Worm (Caenorhabditis elegans) whole organism, L2 larva: ENCODE measurements around the gene M88.4.

Source experiments
- F13H6.1 ChIP-seq: sonication (generic microtip); optimal IDR thresholded peaks from 2 replicates; lab custom pipeline; 2016; ENCODE audit warnings: missing genetic modification characterization, missing compliant biosample characterization
- Y55F3AM.14 ChIP-seq: fragments of 200-800 bp; sonication (Bioruptor generic); optimal IDR thresholded peaks from 2 replicates; lab custom pipeline; 2018; ENCODE audit warnings: mild to moderate bottlenecking, missing genetic modification characterization, missing compliant biosample characterization
- ZK546.5 ChIP-seq: sonication (generic microtip); optimal IDR thresholded peaks from 2 replicates; lab custom pipeline; 2017; ENCODE audit warnings: missing biosample characterization, missing genetic modification characterization
- alr-1 ChIP-seq: fragments of 150-350 bp; optimal IDR thresholded peaks from 2 replicates; lab custom pipeline; 2014; ENCODE audit warnings: missing biosample characterization, missing genetic modification characterization
- aly-2 ChIP-seq: fragments of 150-350 bp; optimal IDR thresholded peaks from 2 replicates; lab custom pipeline; 2014; ENCODE audit warnings: missing biosample characterization, missing genetic modification characterization
- ama-1 ChIP-seq: fragments of 150-350 bp; optimal IDR thresholded peaks from 2 replicates; lab custom pipeline; 2018; ENCODE audit warnings: inconsistent platforms
- blmp-1 ChIP-seq: sonication (generic microtip); optimal IDR thresholded peaks from 2 replicates; lab custom pipeline; 2017; ENCODE audit warnings: missing genetic modification characterization, mild to moderate bottlenecking, missing compliant biosample characterization, antibody characterized with exemption, moderate library complexity; ENCODE audit not compliant: insufficient read depth
- ceh-16 ChIP-seq: fragments of 150-350 bp; optimal IDR thresholded peaks from 2 replicates; lab custom pipeline; 2014; ENCODE audit warnings: missing biosample characterization, missing genetic modification characterization
- ceh-82 ChIP-seq: fragments of 150-350 bp; optimal IDR thresholded peaks from 2 replicates; lab custom pipeline; 2014; ENCODE audit warnings: missing biosample characterization, missing genetic modification characterization
- dmd-4 ChIP-seq: sonication (generic microtip); optimal IDR thresholded peaks from 2 replicates; lab custom pipeline; 2017; ENCODE audit warnings: missing biosample characterization, missing genetic modification characterization
- egl-27 ChIP-seq: sonication (generic microtip); optimal IDR thresholded peaks from 3 replicates; lab custom pipeline; 2017; ENCODE audit warnings: missing biosample characterization, missing genetic modification reagents, missing genetic modification characterization
- fos-1 ChIP-seq: fragments of 150-350 bp; optimal IDR thresholded peaks from 2 replicates; lab custom pipeline; 2014; ENCODE audit warnings: missing biosample characterization, missing genetic modification characterization
- lin-11 ChIP-seq: fragments of 150-350 bp; sonication (generic microtip); optimal IDR thresholded peaks from 2 replicates; lab custom pipeline; 2014; ENCODE audit warnings: missing biosample characterization, missing genetic modification characterization, inconsistent platforms, mixed read lengths
- lin-13 ChIP-seq: fragments of 150-350 bp; optimal IDR thresholded peaks from 2 replicates; lab custom pipeline; 2014; ENCODE audit warnings: missing biosample characterization, missing genetic modification reagents, missing genetic modification characterization
- lin-39 ChIP-seq: fragments of 150-350 bp; optimal IDR thresholded peaks from 2 replicates; lab custom pipeline; 2014; ENCODE audit warnings: missing biosample characterization, missing genetic modification reagents, missing genetic modification characterization
- lsy-2 ChIP-seq, 2 experiments: fragments of 150-350 bp in 1 of 2; sonication (generic microtip) in 1 of 2; optimal IDR thresholded peaks; 2 replicates each; lab custom pipeline; 2014 to 2017; ENCODE audit warnings: missing biosample characterization in 2 of 2, missing genetic modification characterization in 2 of 2
- mbf-1 ChIP-seq: sonication (generic microtip); optimal IDR thresholded peaks from 2 replicates; lab custom pipeline; 2017; ENCODE audit warnings: missing biosample characterization, missing genetic modification characterization
- mdl-1 ChIP-seq, 2 experiments: fragments of 150-350 bp in 1 of 2; sonication (generic microtip) in 1 of 2; optimal IDR thresholded peaks; 2 replicates each; lab custom pipeline; 2017; ENCODE audit warnings: missing biosample characterization in 2 of 2, missing genetic modification characterization in 2 of 2
- nhr-10 ChIP-seq: sonication (generic microtip); optimal IDR thresholded peaks from 2 replicates; lab custom pipeline; 2017; ENCODE audit warnings: missing biosample characterization, missing genetic modification characterization
- nhr-11 ChIP-seq: fragments of 150-350 bp; optimal IDR thresholded peaks from 2 replicates; lab custom pipeline; 2014; ENCODE audit warnings: missing biosample characterization, missing genetic modification characterization
- nhr-12 ChIP-seq: fragments of 150-350 bp; optimal IDR thresholded peaks from 2 replicates; lab custom pipeline; 2014; ENCODE audit warnings: missing biosample characterization, missing genetic modification characterization
- nhr-129 ChIP-seq: fragments of 150-350 bp; optimal IDR thresholded peaks from 2 replicates; lab custom pipeline; 2014; ENCODE audit warnings: missing biosample characterization, missing genetic modification characterization
- nhr-21 ChIP-seq: fragments of 150-350 bp; optimal IDR thresholded peaks from 2 replicates; lab custom pipeline; 2014; ENCODE audit warnings: missing biosample characterization, missing genetic modification characterization
- nhr-23 ChIP-seq: fragments of 150-350 bp; optimal IDR thresholded peaks from 2 replicates; lab custom pipeline; 2014; ENCODE audit warnings: missing biosample characterization, missing genetic modification reagents, missing genetic modification characterization
- nhr-25 ChIP-seq: fragments of 150-350 bp; sonication (generic microtip); optimal IDR thresholded peaks from 3 replicates; lab custom pipeline; 2014; ENCODE audit warnings: missing biosample characterization, missing genetic modification characterization
- peb-1 ChIP-seq: fragments of 150-350 bp; optimal IDR thresholded peaks from 2 replicates; lab custom pipeline; 2014; ENCODE audit warnings: missing biosample characterization, missing genetic modification characterization
- sem-4 ChIP-seq: fragments of 150-350 bp; optimal IDR thresholded peaks from 2 replicates; lab custom pipeline; 2014; ENCODE audit warnings: missing biosample characterization, missing genetic modification reagents, missing genetic modification characterization
- sma-3 ChIP-seq: sonication (generic microtip); optimal IDR thresholded peaks from 2 replicates; lab custom pipeline; 2016; ENCODE audit warnings: missing genetic modification reagents, missing genetic modification characterization, missing compliant biosample characterization
- sma-9 ChIP-seq, 2 experiments: fragments of 150-350 bp in 1 of 2; sonication (generic microtip) in 1 of 2; optimal IDR thresholded peaks; 2 replicates each; lab custom pipeline; 2014 to 2016; ENCODE audit warnings: missing genetic modification characterization in 2 of 2, mild to moderate bottlenecking in 1 of 2, missing biosample characterization in 1 of 2, missing compliant biosample characterization in 1 of 2, missing genetic modification reagents in 1 of 2, moderate library complexity in 1 of 2
- unc-55 ChIP-seq: fragments of 150-350 bp; sonication (generic microtip); optimal IDR thresholded peaks from 3 replicates; lab custom pipeline; 2014; ENCODE audit warnings: missing biosample characterization, missing genetic modification reagents, missing genetic modification characterization
- ztf-1 ChIP-seq: fragments of 200-800 bp; sonication (Bioruptor generic); conservative IDR thresholded peaks from 2 replicates; pipeline ENCODE4 v1.3.6; 2022; ENCODE audit warnings: missing genetic modification characterization, missing compliant biosample characterization
- ztf-11 ChIP-seq: sonication (generic microtip); optimal IDR thresholded peaks from 2 replicates; lab custom pipeline; 2017; ENCODE audit warnings: missing biosample characterization, missing genetic modification characterization
- ztf-4 ChIP-seq: fragments of 150-350 bp; optimal IDR thresholded peaks from 2 replicates; lab custom pipeline; 2014; ENCODE audit warnings: missing biosample characterization, missing genetic modification characterization

The M88.4 gene

ce11 chrIII:4593098-4593697 is 44.4 kb downstream of the M88.4 start, which contains the start of gene erh-2:
erh-2 (plus strand) TSS chrIII:4593231.
- TF ChIP-seq ceh-82 (tag; lab: Kevin White, UChicago) (no peak), sma-9 (GFP tag; optimal IDR thresholded peaks at IDR 0.05; lab: Kevin White, UChicago) (no peak), sma-9 (tag; optimal IDR thresholded peaks at IDR 0.05; lab: Kevin White, UChicago) (no peak), ama-1 (lab: Kevin White, UChicago) (no peak), nhr-23 (tag; lab: Kevin White, UChicago) (no peak), sem-4 (tag; lab: Kevin White, UChicago) (no peak), ceh-16 (tag; lab: Kevin White, UChicago) (no peak), ztf-1 (GFP tag; lab: Robert Waterston, UW) (no peak), ZK546.5 (tag; lab: Kevin White, UChicago) (no peak), lin-13 (GFP tag; lab: Kevin White, UChicago) (no peak), mdl-1 (tag; optimal IDR thresholded peaks at IDR 0.05; lab: Kevin White, UChicago) (no peak), lin-11 (tag; lab: Kevin White, UChicago) (no peak), dmd-4 (tag; lab: Kevin White, UChicago) (no peak), Y55F3AM.14 (GFP tag; lab: Kevin White, UChicago) (no peak), nhr-12 (tag; lab: Kevin White, UChicago) (no peak), peb-1 (no peak), fos-1 (tag; lab: Kevin White, UChicago) (no peak), alr-1 (tag; lab: Kevin White, UChicago) (no peak), nhr-129 (tag; lab: Kevin White, UChicago) (no peak), nhr-10 (no peak), egl-27 (tag; lab: Kevin White, UChicago) (no peak)
- TF ChIP-seq, all 48 proteins: peak for 0

ce11 chrIII:4594324-4594723 is 45.5 kb downstream of the M88.4 start, which contains the start of gene apc-11:
apc-11 (minus strand) TSS chrIII:4594424.
- no peak for TF ChIP-seq sma-3 (GFP tag; lab: Kevin White, UChicago)
- TF ChIP-seq nhr-25 (tag; lab: Kevin White, UChicago), result no peak

ce11 chrIII:4594762-4595523 is 46.1 kb downstream of the M88.4 start:
- TF ChIP-seq lin-11 (tag; lab: Kevin White, UChicago) (no peak), nhr-12 (tag; lab: Kevin White, UChicago) (no peak), lin-39 (tag; lab: Kevin White, UChicago) (no peak)

- TF ChIP-seq nhr-11 (tag; lab: Kevin White, UChicago), result no peak
- TF ChIP-seq nhr-21 (tag; lab: Kevin White, UChicago), result no peak
- no peak for TF ChIP-seq nhr-12 (tag; lab: Kevin White, UChicago)
Measured at ce11 chrIII:4595771-4596227, 47.0 kb downstream of the M88.4 start, which contains the start of gene asb-1. asb-1 (minus strand) TSS chrIII:4595821.

- TF ChIP-seq F13H6.1 (tag; lab: Kevin White, UChicago) (peak; percentile 61), unc-55 (GFP tag; lab: Kevin White, UChicago) (no peak), mdl-1 (tag; optimal IDR thresholded peaks at IDR 0.05; lab: Kevin White, UChicago) (no peak), sem-4 (tag; lab: Kevin White, UChicago) (peak; percentile 34), blmp-1 (tag; lab: Kevin White, UChicago) (no peak), egl-27 (tag; lab: Kevin White, UChicago) (no peak), sma-9 (GFP tag; optimal IDR thresholded peaks at IDR 0.05; lab: Kevin White, UChicago) (peak; percentile 35), sma-9 (tag; optimal IDR thresholded peaks at IDR 0.05; lab: Kevin White, UChicago) (no peak), Y55F3AM.14 (GFP tag; lab: Kevin White, UChicago) (no peak), mbf-1 (tag; lab: Kevin White, UChicago) (no peak), nhr-129 (tag; lab: Kevin White, UChicago) (peak; percentile 26), ztf-4 (tag; lab: Kevin White, UChicago) (no peak), ztf-11 (no peak), aly-2 (tag; lab: Kevin White, UChicago) (no peak), lsy-2 (tag; optimal IDR thresholded peaks at IDR 0.05; lab: Kevin White, UChicago) (peak in 1 of 2 experiments; percentile 26), nhr-11 (tag; lab: Kevin White, UChicago) (no peak), fos-1 (tag; lab: Kevin White, UChicago) (peak; percentile 12)
Measured at ce11 chrIII:4600139-4600762, 51.4 kb downstream of the M88.4 start, which contains the start of gene mab-21. mab-21 (plus strand) TSS chrIII:4600753.
